Fruit fly (Drosophila melanogaster) whole organism, embryonic: ENCODE measurements around the gene Chpf.

Experiments used
- Antp ChIP-seq: fragments of 200-800 bp; sonication (Bioruptor generic); optimal IDR thresholded peaks from 3 replicates; lab custom pipeline; 2016; ENCODE audit warnings: missing biosample characterization, missing genetic modification characterization
- Atf6 ChIP-seq: fragments of 200-800 bp; sonication (Bioruptor generic); IDR thresholded peaks from 2 replicates; pipeline ENCODE4 v1.3.6; 2022; ENCODE audit warnings: missing biosample characterization, missing genetic modification characterization
- Bgb ChIP-seq: fragments of 200-800 bp; sonication (Bioruptor generic); IDR thresholded peaks from 2 replicates; pipeline ENCODE4 v1.3.6; 2022; ENCODE audit warnings: missing biosample characterization, missing genetic modification characterization; ENCODE audit not compliant: partially characterized antibody
- CG11247 ChIP-seq: fragments of 200-800 bp; sonication (Bioruptor generic); IDR thresholded peaks from 2 replicates; pipeline ENCODE4 v1.3.6; 2022; ENCODE audit warnings: missing biosample characterization, missing genetic modification characterization
- CG11560 ChIP-seq: fragments of 200-800 bp; sonication (Bioruptor generic); IDR thresholded peaks from 3 replicates; pipeline ENCODE4 v1.3.6; 2022; ENCODE audit warnings: missing biosample characterization, missing genetic modification characterization
- CG12299 ChIP-seq: fragments of 200-800 bp; sonication (Bioruptor generic); optimal IDR thresholded peaks from 2 replicates; lab custom pipeline; 2018; ENCODE audit warnings: missing biosample characterization, mild to moderate bottlenecking, missing genetic modification characterization
- CG12942 ChIP-seq: fragments of 200-800 bp; sonication (Bioruptor generic); optimal IDR thresholded peaks from 3 replicates; lab custom pipeline; 2016; ENCODE audit warnings: missing biosample characterization, missing genetic modification characterization
- CG1603 ChIP-seq: fragments of 200-800 bp; sonication (Bioruptor generic); optimal IDR thresholded peaks from 2 replicates; lab custom pipeline; 2019; ENCODE audit warnings: missing biosample characterization, mild to moderate bottlenecking, missing genetic modification characterization, moderate library complexity
- CG16813 ChIP-seq: fragments of 200-800 bp; sonication (Bioruptor generic); IDR thresholded peaks from 3 replicates; pipeline ENCODE4 v1.3.6; 2022; ENCODE audit warnings: missing biosample characterization, missing genetic modification characterization; ENCODE audit not compliant: partially characterized antibody
- CG17568 ChIP-seq: fragments of 200-800 bp; sonication (Bioruptor generic); optimal IDR thresholded peaks from 2 replicates; lab custom pipeline; 2018; ENCODE audit warnings: missing biosample characterization, mild to moderate bottlenecking, missing genetic modification characterization, moderate library complexity
- CG17912 ChIP-seq: fragments of 200-800 bp; sonication (Bioruptor generic); optimal IDR thresholded peaks from 2 replicates; lab custom pipeline; 2018; ENCODE audit warnings: missing biosample characterization, mild to moderate bottlenecking, missing genetic modification characterization
- CG18262 ChIP-seq: fragments of 200-800 bp; optimal IDR thresholded peaks from 3 replicates; lab custom pipeline; 2019; ENCODE audit warnings: missing biosample characterization, mild to moderate bottlenecking, missing genetic modification characterization, moderate library complexity
- CG2120 ChIP-seq: fragments of 200-800 bp; sonication (Bioruptor generic); optimal IDR thresholded peaks from 3 replicates; lab custom pipeline; 2016; ENCODE audit warnings: missing biosample characterization, missing genetic modification characterization
- CG30020 ChIP-seq: fragments of 200-800 bp; optimal IDR thresholded peaks from 2 replicates; lab custom pipeline; 2019; ENCODE audit warnings: missing biosample characterization, mild to moderate bottlenecking, missing genetic modification characterization, moderate library complexity
- CG34224 ChIP-seq: fragments of 200-800 bp; sonication (Bioruptor generic); IDR thresholded peaks from 3 replicates; pipeline ENCODE4 v1.3.6; 2022; ENCODE audit warnings: missing biosample characterization, missing genetic modification characterization; ENCODE audit not compliant: partially characterized antibody
- CG34422 ChIP-seq: fragments of 200-800 bp; sonication (Bioruptor generic); IDR thresholded peaks from 3 replicates; pipeline ENCODE4 v1.3.6; 2022; ENCODE audit warnings: missing biosample characterization, missing genetic modification characterization
- CG3726 ChIP-seq: fragments of 200-800 bp; sonication (Bioruptor generic); IDR thresholded peaks from 3 replicates; pipeline ENCODE4, ENCODE4 v1.3.6; 2022; ENCODE audit warnings: missing biosample characterization, missing genetic modification characterization
- CG6254 ChIP-seq: fragments of 200-800 bp; sonication (Bioruptor generic); optimal IDR thresholded peaks from 3 replicates; lab custom pipeline; 2017; ENCODE audit warnings: mild to moderate bottlenecking, missing biosample characterization, missing genetic modification reagents, missing genetic modification characterization
- CG8924 ChIP-seq: fragments of 200-800 bp; optimal IDR thresholded peaks from 3 replicates; lab custom pipeline; 2019; ENCODE audit warnings: missing biosample characterization, mild to moderate bottlenecking, missing genetic modification characterization, moderate library complexity
- Dref ChIP-seq: fragments of 200-800 bp; sonication (Bioruptor generic); IDR thresholded peaks from 2 replicates; pipeline ENCODE4 v1.3.6; 2022; ENCODE audit warnings: missing biosample characterization, missing genetic modification characterization
- E2f1 ChIP-seq: fragments of 200-800 bp; sonication (Bioruptor generic); IDR thresholded peaks from 2 replicates; pipeline ENCODE4 v1.3.6; 2022; ENCODE audit warnings: missing biosample characterization, missing genetic modification characterization
- HmgZ ChIP-seq: fragments of 200-800 bp; sonication (Bioruptor generic); optimal IDR thresholded peaks from 2 replicates; lab custom pipeline; 2018; ENCODE audit warnings: missing biosample characterization, mild to moderate bottlenecking, missing genetic modification characterization
- Hr3 ChIP-seq: fragments of 200-800 bp; sonication (Bioruptor generic); optimal IDR thresholded peaks from 3 replicates; lab custom pipeline; 2016; ENCODE audit warnings: missing biosample characterization, missing genetic modification characterization
- Jarid2 ChIP-seq: fragments of 200-800 bp; sonication (Bioruptor generic); optimal IDR thresholded peaks from 3 replicates; lab custom pipeline; 2017; ENCODE audit warnings: mild to moderate bottlenecking, missing biosample characterization, missing genetic modification reagents, missing genetic modification characterization
- Lpt ChIP-seq: fragments of >200 bp; optimal IDR thresholded peaks from 2 replicates; lab custom pipeline; 2018; ENCODE audit warnings: missing biosample characterization, missing genetic modification characterization
- MTF-1 ChIP-seq: fragments of 200-800 bp; sonication (Bioruptor generic); optimal IDR thresholded peaks from 2 replicates; lab custom pipeline; 2018; ENCODE audit warnings: missing biosample characterization, mild to moderate bottlenecking, missing genetic modification characterization, borderline replicate concordance
- Mes4 ChIP-seq: fragments of 200-800 bp; sonication (Bioruptor generic); optimal IDR thresholded peaks from 2 replicates; lab custom pipeline; 2016; ENCODE audit warnings: missing biosample characterization, missing genetic modification characterization
- Nf-YA ChIP-seq: fragments of 200-800 bp; sonication (Bioruptor generic); IDR thresholded peaks from 2 replicates; pipeline ENCODE4 v1.3.6; 2022; ENCODE audit warnings: missing biosample characterization, missing genetic modification characterization
- Nf-YC ChIP-seq: fragments of 200-800 bp; optimal IDR thresholded peaks from 3 replicates; lab custom pipeline; 2019; ENCODE audit warnings: missing biosample characterization, mild to moderate bottlenecking, missing genetic modification characterization, moderate library complexity
- Sin3A ChIP-seq: fragments of >200 bp; optimal IDR thresholded peaks from 2 replicates; lab custom pipeline; 2018
- Ssrp ChIP-seq: fragments of 200-800 bp; sonication (Bioruptor generic); optimal IDR thresholded peaks from 2 replicates; lab custom pipeline; 2018; ENCODE audit warnings: missing biosample characterization, mild to moderate bottlenecking, missing genetic modification characterization, moderate library complexity
- Taf1 ChIP-seq: fragments of 200-800 bp; sonication (Bioruptor generic); IDR thresholded peaks from 2 replicates; pipeline ENCODE4 v1.3.6; 2022; ENCODE audit warnings: missing biosample characterization, missing genetic modification characterization
- cg ChIP-seq: fragments of 200-800 bp; sonication (Bioruptor generic); optimal IDR thresholded peaks from 3 replicates; lab custom pipeline; 2019; ENCODE audit warnings: missing biosample characterization, mild to moderate bottlenecking, missing genetic modification characterization, moderate library complexity
- corto ChIP-seq: fragments of 200-800 bp; sonication (Bioruptor generic); optimal IDR thresholded peaks from 2 replicates; lab custom pipeline; 2016; ENCODE audit warnings: missing biosample characterization, mild to moderate bottlenecking, missing genetic modification characterization, moderate library complexity
- crp ChIP-seq, 2 experiments: fragments of 200-800 bp; sonication (Bioruptor generic); optimal IDR thresholded peaks; 2 replicates in 1 of 2; 3 replicates in 1 of 2; lab custom pipeline; 2017; ENCODE audit warnings: missing biosample characterization in 2 of 2, missing genetic modification characterization in 2 of 2, mild to moderate bottlenecking in 1 of 2, moderate library complexity in 1 of 2
- dpn ChIP-seq, 2 experiments: fragments of 200-800 bp; sonication (Bioruptor generic); optimal IDR thresholded peaks; 3 replicates each; lab custom pipeline; 2016; ENCODE audit warnings: missing biosample characterization in 2 of 2, missing genetic modification characterization in 2 of 2
- ems ChIP-seq: fragments of 200-800 bp; sonication (Bioruptor generic); optimal IDR thresholded peaks from 3 replicates; lab custom pipeline; 2016; ENCODE audit warnings: missing biosample characterization, missing genetic modification characterization
- gcm2 ChIP-seq: fragments of 200-800 bp; sonication (Bioruptor generic); optimal IDR thresholded peaks from 2 replicates; lab custom pipeline; 2016; ENCODE audit warnings: missing biosample characterization, missing genetic modification characterization
- gem ChIP-seq: fragments of 200-800 bp; sonication (Bioruptor generic); optimal IDR thresholded peaks from 2 replicates; lab custom pipeline; 2019; ENCODE audit warnings: missing biosample characterization, mild to moderate bottlenecking, missing genetic modification characterization, moderate library complexity
- gfzf ChIP-seq: fragments of 200-800 bp; sonication (Bioruptor generic); optimal IDR thresholded peaks from 2 replicates; lab custom pipeline; 2016; ENCODE audit warnings: missing biosample characterization, mild to moderate bottlenecking, missing genetic modification characterization, moderate library complexity
- gsb-n ChIP-seq: fragments of 200-800 bp; sonication (Bioruptor generic); optimal IDR thresholded peaks from 3 replicates; lab custom pipeline; 2018; ENCODE audit warnings: missing biosample characterization, mild to moderate bottlenecking, missing genetic modification characterization
- hth ChIP-seq: fragments of >200 bp; optimal IDR thresholded peaks from 2 replicates; lab custom pipeline; 2017; ENCODE audit warnings: inconsistent platforms
- maf-S ChIP-seq: fragments of 200-800 bp; sonication (Bioruptor generic); optimal IDR thresholded peaks from 2 replicates; lab custom pipeline; 2016; ENCODE audit warnings: missing biosample characterization, missing genetic modification characterization
- onecut ChIP-seq: fragments of 200-800 bp; sonication (Bioruptor generic); IDR thresholded peaks from 2 replicates; pipeline ENCODE4 v1.3.6; 2022; ENCODE audit warnings: missing biosample characterization, missing genetic modification characterization
- pum ChIP-seq: fragments of 200-800 bp; sonication (Bioruptor generic); optimal IDR thresholded peaks from 2 replicates; lab custom pipeline; 2016; ENCODE audit warnings: missing biosample characterization, missing genetic modification characterization
- sens-2 ChIP-seq: fragments of 200-800 bp; sonication (Bioruptor generic); IDR thresholded peaks from 2 replicates; pipeline ENCODE4 v1.3.6; 2022; ENCODE audit warnings: missing biosample characterization, missing genetic modification characterization
- slou ChIP-seq: fragments of 200-800 bp; sonication (Bioruptor generic); optimal IDR thresholded peaks from 3 replicates; lab custom pipeline; 2016; ENCODE audit warnings: missing biosample characterization, missing genetic modification characterization
- sqz ChIP-seq: fragments of 200-800 bp; sonication (Bioruptor generic); optimal IDR thresholded peaks from 3 replicates; lab custom pipeline; 2018; ENCODE audit warnings: missing biosample characterization, mild to moderate bottlenecking, missing genetic modification characterization
- wor ChIP-seq: fragments of 200-800 bp; sonication (Bioruptor generic); IDR thresholded peaks from 2 replicates; pipeline ENCODE4 v1.3.6; 2022; ENCODE audit warnings: missing biosample characterization, missing genetic modification characterization
- zf30C ChIP-seq: fragments of 200-800 bp; sonication (Bioruptor generic); optimal IDR thresholded peaks from 3 replicates; lab custom pipeline; 2018; ENCODE audit warnings: missing biosample characterization, mild to moderate bottlenecking, missing genetic modification characterization

Gene Chpf

DNA sequence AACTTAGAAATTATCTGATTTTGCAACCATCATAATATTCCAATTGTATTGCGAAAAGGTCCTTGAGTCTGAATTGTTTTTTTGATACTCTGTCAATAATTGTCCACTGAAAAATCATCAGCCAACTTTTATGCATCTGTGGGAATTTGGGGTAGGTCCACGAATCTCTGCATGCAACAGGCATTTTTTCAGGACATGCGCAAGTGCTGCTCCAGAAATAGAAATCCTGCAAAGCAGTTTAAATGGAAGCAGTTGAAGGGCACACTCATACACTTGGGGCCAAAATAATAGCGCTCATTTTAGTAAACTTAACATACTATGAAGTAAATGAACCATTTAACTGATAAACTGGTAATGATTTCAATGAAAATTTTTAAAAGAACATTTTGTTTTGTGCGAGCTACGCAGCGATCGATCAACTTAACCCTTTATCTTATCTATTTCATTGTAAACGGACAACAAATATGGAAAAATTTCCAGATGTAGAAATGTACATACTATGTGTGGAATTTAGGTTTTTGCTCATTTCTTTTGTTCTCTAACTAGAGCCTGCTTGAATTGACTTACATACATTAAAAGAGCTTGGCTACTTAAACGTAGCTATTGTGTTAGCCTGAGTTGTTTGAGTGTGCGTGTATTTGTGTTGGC lies 18.0 kb upstream of the Chpf start (continued):
- TF ChIP-seq sens-2 (GFP tag; lab: Robert Waterston, UW) (peak; percentile 27; the same call in 1 of the 2 replicates), maf-S (GFP tag; lab: Kevin White, UChicago) (peak; percentile 41), CG34422 (GFP tag; lab: Robert Waterston, UW) (no peak), zf30C (GFP tag; lab: Kevin White, UChicago) (no peak), CG12942 (GFP tag; lab: Kevin White, UChicago) (peak; percentile 49), dpn (GFP tag; optimal IDR thresholded peaks at IDR 0.05; lab: Kevin White, UChicago) (peak; percentile 68 to 72), sqz (GFP tag; lab: Kevin White, UChicago) (peak; percentile 59), CG11247 (no peak), gfzf (GFP tag; lab: Kevin White, UChicago) (no peak), crp (GFP tag; optimal IDR thresholded peaks at IDR 0.05; lab: Kevin White, UChicago) (peak in 1 of 2 experiments; percentile 8), CG8924 (peak; percentile 84), CG2120 (GFP tag; lab: Kevin White, UChicago) (peak; percentile 72), Jarid2 (GFP tag; lab: Kevin White, UChicago) (peak; percentile 32), CG34224 (GFP tag; lab: Robert Waterston, UW) (no peak), MTF-1 (GFP tag; lab: Kevin White, UChicago) (no peak), gcm2 (GFP tag; lab: Kevin White, UChicago) (peak; percentile 50), corto (GFP tag; lab: Kevin White, UChicago) (peak; percentile 3), cg (GFP tag; lab: Kevin White, UChicago) (no peak), slou (no peak), ems (peak; percentile 67), pum (GFP tag; lab: Kevin White, UChicago) (peak; percentile 31), gem (tag; lab: Kevin White, UChicago) (peak; percentile 84), hth (no peak), CG6254 (GFP tag; lab: Kevin White, UChicago) (peak; percentile 50), Hr3 (peak; percentile 36), CG12299 (tag; lab: Kevin White, UChicago) (no peak), CG17568 (peak; percentile 45), Nf-YC (tag; lab: Kevin White, UChicago) (peak; percentile 55), Nf-YA (GFP tag; lab: Robert Waterston, UW) (peak; percentile 40; the same call in 1 of the 2 replicates), Sin3A (lab: Kevin White, UChicago) (no peak), Taf1 (no peak), Lpt (GFP tag; lab: Kevin White, UChicago) (no peak), Antp (peak; percentile 63), CG17912 (GFP tag; lab: Kevin White, UChicago) (peak; percentile 16), Ssrp (peak; percentile 71), gsb-n (tag; lab: Kevin White, UChicago) (peak; percentile 58), Dref (GFP tag; lab: Robert Waterston, UW) (no peak), Bgb (GFP tag; lab: Robert Waterston, UW) (no peak), CG18262 (tag; lab: Kevin White, UChicago) (peak; percentile 86), onecut (GFP tag; lab: Robert Waterston, UW) (peak; percentile 55), E2f1 (peak; percentile 58), CG11560 (no peak), CG16813 (GFP tag; lab: Robert Waterston, UW) (no peak), wor (GFP tag; lab: Robert Waterston, UW) (no peak), Atf6 (GFP tag; lab: Robert Waterston, UW) (0 out of 2 replicates have a peak, but pooled peaks have one; percentile 30), Mes4 (peak; percentile 34), HmgZ (tag; lab: Kevin White, UChicago) (peak; percentile 56), CG3726 (GFP tag; lab: Robert Waterston, UW) (no peak), CG30020 (tag; lab: Kevin White, UChicago) (peak; percentile 35), CG1603 (peak; percentile 55)
